Fruit fly (Drosophila melanogaster) ovary, adult (tissue): ENCODE data around the gene Tmtc1.

Source experiments
- CG17801 ChIP-seq: fragments of 200-800 bp; optimal IDR thresholded peaks from 2 replicates; lab custom pipeline; 2019; ENCODE audit warnings: missing biosample characterization, mild to moderate bottlenecking, missing genetic modification characterization, moderate library complexity; ENCODE audit not compliant: partially characterized antibody

Tmtc1 gene

dm6 chr2L:2749144-2749766 lies 71.7 kb downstream of the Tmtc1 start:
- TF ChIP-seq CG17801 (GFP tag; lab: Kevin White, UChicago), result peak; percentile 10

dm6 chr2L:2750337-2751084 lies 73.0 kb downstream of the Tmtc1 start:
- peak; percentile 27 for TF ChIP-seq CG17801 (GFP tag; lab: Kevin White, UChicago)

- no peak for TF ChIP-seq CG17801 (GFP tag; lab: Kevin White, UChicago)
Observed at dm6 chr2L:2751085-2751710, 73.7 kb downstream of the Tmtc1 start.

- peak; percentile 89 for TF ChIP-seq CG17801 (GFP tag; lab: Kevin White, UChicago)
Observed at dm6 chr2L:2751904-2752459, 74.4 kb downstream of the Tmtc1 start, which contains the start of gene Bacc. TSS of gene Bacc (plus strand) at chr2L:2752445.

dm6 chr2L:2752460-2753411 lies 75.2 kb downstream of the Tmtc1 start, which contains the start of gene Pgk:
TSS of gene Pgk (minus strand) at chr2L:2753068.
- peak; percentile 75 for TF ChIP-seq CG17801 (GFP tag; lab: Kevin White, UChicago)

- TF ChIP-seq CG17801 (GFP tag; lab: Kevin White, UChicago), result no peak
Observed at dm6 chr2L:2753789-2754436, 76.4 kb downstream of the Tmtc1 start.

dm6 chr2L:2754437-2755322 lies 77.1 kb downstream of the Tmtc1 start:
- peak; percentile 75 for TF ChIP-seq CG17801 (GFP tag; lab: Kevin White, UChicago)

dm6 chr2L:2755323-2755695 lies 77.8 kb downstream of the Tmtc1 start:
- no peak for TF ChIP-seq CG17801 (GFP tag; lab: Kevin White, UChicago)

- no peak for TF ChIP-seq CG17801 (GFP tag; lab: Kevin White, UChicago)
Observed at dm6 chr2L:2757930-2758556, 80.5 kb downstream of the Tmtc1 start.

- TF ChIP-seq CG17801 (GFP tag; lab: Kevin White, UChicago), result peak; percentile 92
Observed at dm6 chr2L:2759654-2760053, 82.1 kb downstream of the Tmtc1 start, which contains the start of the genes HemK2, Snapin and Tnpo-SR. TSS of gene HemK2 (minus strand) at chr2L:2759677. TSS of gene Snapin (minus strand) at chr2L:2759677. TSS of gene Tnpo-SR (plus strand) at chr2L:2759924.

- TF ChIP-seq CG17801 (GFP tag; lab: Kevin White, UChicago), result no peak
Observed at dm6 chr2L:2760288-2760687, 82.8 kb downstream of the Tmtc1 start.
